Worm (Caenorhabditis elegans) whole organism, late embryonic: ENCODE results near the gene sup-36.
"Not testable (repeated sequence)": the region's sequence is repeated elsewhere in the genome, so short reads cannot be mapped to it uniquely, and the experiment has no call there.

Experiments
- K02D7.2 ChIP-seq: sonication (generic microtip); optimal IDR thresholded peaks from 2 replicates; lab custom pipeline; 2017; ENCODE audit warnings: mild to moderate bottlenecking, missing genetic modification characterization, missing compliant biosample characterization
- T23F11.4 ChIP-seq: fragments of 200-800 bp; sonication (Bioruptor generic); optimal IDR thresholded peaks from 2 replicates; lab custom pipeline; 2018; ENCODE audit warnings: mild to moderate bottlenecking, missing genetic modification characterization, missing compliant biosample characterization
- Y22D7AL.16 ChIP-seq: sonication (generic microtip); optimal IDR thresholded peaks from 2 replicates; lab custom pipeline; 2016; ENCODE audit warnings: missing genetic modification characterization, missing compliant biosample characterization
- ceh-14 ChIP-seq: sonication (generic microtip); optimal IDR thresholded peaks from 2 replicates; lab custom pipeline; 2016; ENCODE audit warnings: missing genotype, missing genetic modification characterization, missing compliant biosample characterization
- ceh-18 ChIP-seq: sonication (generic microtip); optimal IDR thresholded peaks from 2 replicates; lab custom pipeline; 2016; ENCODE audit warnings: missing genetic modification characterization, missing compliant biosample characterization
- ceh-19 ChIP-seq: fragments of 200-800 bp; sonication (Bioruptor generic); optimal IDR thresholded peaks from 2 replicates; lab custom pipeline; 2018; ENCODE audit warnings: mild to moderate bottlenecking, missing genetic modification characterization, missing compliant biosample characterization
- ceh-2 ChIP-seq: sonication (generic microtip); optimal IDR thresholded peaks from 2 replicates; lab custom pipeline; 2016; ENCODE audit warnings: missing genotype, missing genetic modification characterization, missing compliant biosample characterization
- ceh-24 ChIP-seq: sonication (generic microtip); optimal IDR thresholded peaks from 2 replicates; lab custom pipeline; 2016; ENCODE audit warnings: mild to moderate bottlenecking, missing genetic modification characterization, missing compliant biosample characterization
- ceh-34 ChIP-seq: sonication (generic microtip); optimal IDR thresholded peaks from 2 replicates; lab custom pipeline; 2016; ENCODE audit warnings: mild to moderate bottlenecking, missing genetic modification characterization, missing compliant biosample characterization
- ceh-6 ChIP-seq: fragments of 200-800 bp; sonication (Bioruptor generic); optimal IDR thresholded peaks from 2 replicates; lab custom pipeline; 2018; ENCODE audit warnings: mild to moderate bottlenecking, missing genetic modification characterization, missing compliant biosample characterization
- dve-1 ChIP-seq: sonication (generic microtip); optimal IDR thresholded peaks from 2 replicates; lab custom pipeline; 2017; ENCODE audit warnings: antibody characterized with exemption, mild to moderate bottlenecking, missing genetic modification characterization, missing compliant biosample characterization
- ets-4 ChIP-seq: sonication (generic microtip); optimal IDR thresholded peaks from 2 replicates; lab custom pipeline; 2016; ENCODE audit warnings: missing genetic modification characterization, missing compliant biosample characterization
- gmeb-2 ChIP-seq: sonication (generic microtip); optimal IDR thresholded peaks from 2 replicates; lab custom pipeline; 2016; ENCODE audit warnings: missing genetic modification characterization, inconsistent platforms, missing compliant biosample characterization
- hlh-15 ChIP-seq: sonication (generic microtip); optimal IDR thresholded peaks from 2 replicates; lab custom pipeline; 2016; ENCODE audit warnings: missing genetic modification characterization, missing compliant biosample characterization
- hlh-30 ChIP-seq: sonication (generic microtip); optimal IDR thresholded peaks from 2 replicates; lab custom pipeline; 2017; ENCODE audit warnings: antibody characterized with exemption, missing genetic modification characterization, missing compliant biosample characterization; ENCODE audit not compliant: insufficient read depth
- lin-11 ChIP-seq: fragments of 200-800 bp; sonication (Bioruptor generic); optimal IDR thresholded peaks from 2 replicates; lab custom pipeline; 2018; ENCODE audit warnings: mild to moderate bottlenecking, missing genetic modification characterization, missing compliant biosample characterization
- mec-3 ChIP-seq: sonication (generic microtip); optimal IDR thresholded peaks from 2 replicates; lab custom pipeline; 2016; ENCODE audit warnings: borderline replicate concordance, missing genetic modification characterization, missing compliant biosample characterization
- nfya-1 ChIP-seq: sonication (generic microtip); optimal IDR thresholded peaks from 2 replicates; lab custom pipeline; 2017; ENCODE audit warnings: missing genetic modification characterization, mild to moderate bottlenecking, missing compliant biosample characterization, antibody characterized with exemption, moderate library complexity
- nhr-11 ChIP-seq: fragments of 150-350 bp; optimal IDR thresholded peaks from 2 replicates; lab custom pipeline; 2014; ENCODE audit warnings: missing biosample characterization, missing genetic modification characterization
- nhr-232 ChIP-seq: sonication (generic microtip); optimal IDR thresholded peaks from 2 replicates; lab custom pipeline; 2016; ENCODE audit warnings: missing genetic modification characterization, missing compliant biosample characterization
- pag-3 ChIP-seq: sonication (generic microtip); optimal IDR thresholded peaks from 2 replicates; lab custom pipeline; 2016; ENCODE audit warnings: missing compliant biosample characterization, missing genetic modification characterization, borderline replicate concordance
- pat-9 ChIP-seq: fragments of 200-800 bp; sonication (Bioruptor generic); optimal IDR thresholded peaks from 2 replicates; lab custom pipeline; 2018; ENCODE audit warnings: mild to moderate bottlenecking, missing genetic modification characterization, moderate library complexity, missing compliant biosample characterization
- pax-1 ChIP-seq: fragments of 150-350 bp; optimal IDR thresholded peaks from 2 replicates; lab custom pipeline; 2014; ENCODE audit warnings: missing biosample characterization, missing genetic modification characterization
- pha-2 ChIP-seq: sonication (generic microtip); optimal IDR thresholded peaks from 2 replicates; lab custom pipeline; 2017; ENCODE audit warnings: mild to moderate bottlenecking, missing genetic modification characterization, missing compliant biosample characterization
- pha-4 ChIP-seq: fragments of 150-350 bp; optimal IDR thresholded peaks from 2 replicates; lab custom pipeline; 2018; ENCODE audit warnings: missing biosample characterization, missing genetic modification reagents, missing genetic modification characterization
- pqm-1 ChIP-seq: sonication (generic microtip); optimal IDR thresholded peaks from 2 replicates; lab custom pipeline; 2016; ENCODE audit warnings: missing genetic modification characterization, missing compliant biosample characterization
- ref-2 ChIP-seq: sonication (generic microtip); optimal IDR thresholded peaks from 2 replicates; lab custom pipeline; 2016; ENCODE audit warnings: missing genetic modification characterization, missing compliant biosample characterization
- sdc-2 ChIP-seq: sonication (generic microtip); optimal IDR thresholded peaks from 2 replicates; lab custom pipeline; 2016; ENCODE audit warnings: missing genotype, missing genetic modification characterization, missing compliant biosample characterization
- sox-2 ChIP-seq: fragments of 200-800 bp; sonication (Bioruptor generic); IDR thresholded peaks from 2 replicates; pipeline ENCODE4 v1.3.6; 2022; ENCODE audit warnings: missing genetic modification reagents, missing genetic modification characterization, missing compliant biosample characterization
- tbx-2 ChIP-seq: sonication (generic microtip); optimal IDR thresholded peaks from 2 replicates; lab custom pipeline; 2016; ENCODE audit warnings: missing genetic modification characterization, missing compliant biosample characterization
- unc-3 ChIP-seq, 2 experiments: fragments of 200-800 bp in 1 of 2; sonication (Bioruptor generic) in 1 of 2; sonication (generic microtip) in 1 of 2; conservative IDR thresholded peaks in 1 of 2; optimal IDR thresholded peaks in 1 of 2; 2 replicates each; pipeline versions ENCODE4 v1.3.6 to Lab custom; 2016 to 2022; ENCODE audit warnings: missing compliant biosample characterization in 2 of 2, missing genetic modification characterization in 2 of 2, missing genetic modification reagents in 1 of 2

sup-36 gene

DNA sequence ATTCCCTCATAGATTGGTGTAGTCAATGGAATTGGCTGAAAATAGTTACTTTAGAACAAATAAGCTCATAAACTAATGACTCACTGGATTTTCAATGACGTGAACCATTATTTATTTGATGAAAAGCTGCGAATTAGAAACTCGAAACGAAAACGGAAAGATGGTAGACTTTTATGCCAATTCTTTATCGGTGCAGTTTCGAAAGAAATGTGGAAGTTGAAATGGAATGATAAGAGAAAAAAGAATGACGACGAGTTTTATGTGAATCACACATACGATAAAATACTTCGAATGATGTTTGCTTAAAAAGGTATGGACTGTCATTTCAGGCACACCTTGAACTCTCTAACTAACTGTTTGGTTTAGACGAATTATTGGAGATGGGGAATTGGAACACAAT lies 11.4 kb upstream of the sup-36 start, which contains the start of the genes lec-11 and irld-7:
Gene lec-11 (minus strand): TSS at position 126 of the 400 bp plus-strand sequence.
Gene irld-7 (plus strand): TSS at position 332 of the 400 bp plus-strand sequence.
- TF ChIP-seq nhr-11 (tag; lab: Kevin White, UChicago) = no peak

DNA sequence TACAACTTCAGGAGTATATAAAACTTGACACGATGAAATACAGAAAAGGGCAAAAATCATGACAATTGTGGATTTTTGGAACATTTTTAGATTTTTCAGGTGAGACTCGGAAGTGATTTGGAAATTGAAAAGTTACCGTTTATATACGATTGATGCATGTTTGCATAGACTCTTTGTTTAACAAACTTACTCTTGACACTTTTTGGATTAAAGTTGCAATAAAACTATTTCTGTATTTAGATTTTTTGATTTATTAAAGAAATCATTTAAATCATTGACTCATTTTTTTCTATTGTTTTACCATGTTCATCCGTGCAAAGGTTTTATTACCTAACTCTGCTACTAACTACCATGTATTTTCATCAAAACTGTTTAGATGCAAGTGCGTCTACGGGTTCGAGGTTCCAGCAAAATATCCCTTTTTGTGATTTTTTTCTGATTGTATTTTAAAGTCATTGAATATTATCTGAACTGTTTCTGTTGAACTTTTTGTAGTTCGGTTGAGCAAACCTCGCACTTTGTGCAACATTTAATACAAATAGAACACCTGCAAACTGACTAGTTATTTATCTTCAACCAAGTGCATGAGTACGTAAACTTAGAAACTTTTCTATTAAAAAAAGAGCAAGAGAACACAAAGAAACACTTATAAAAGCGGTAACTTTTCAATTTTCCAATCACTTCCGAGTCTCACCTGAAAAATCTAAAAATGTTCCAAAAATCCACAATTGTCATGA lies 10.3 kb upstream of the sup-36 start, which contains the start of the genes nspb-1 and nspb-2:
Gene nspb-1 (minus strand): TSS at position 101 of the 737 bp plus-strand sequence.
Gene nspb-2 (plus strand): TSS at position 687 of the 737 bp plus-strand sequence.
- not testable (repeated sequence) for TF ChIP-seq ceh-34, pat-9, hlh-15 (tag; lab: Kevin White, UChicago)
- TF ChIP-seq, all 69 proteins: peak for 0; not testable (repeated sequence) for 69

DNA sequence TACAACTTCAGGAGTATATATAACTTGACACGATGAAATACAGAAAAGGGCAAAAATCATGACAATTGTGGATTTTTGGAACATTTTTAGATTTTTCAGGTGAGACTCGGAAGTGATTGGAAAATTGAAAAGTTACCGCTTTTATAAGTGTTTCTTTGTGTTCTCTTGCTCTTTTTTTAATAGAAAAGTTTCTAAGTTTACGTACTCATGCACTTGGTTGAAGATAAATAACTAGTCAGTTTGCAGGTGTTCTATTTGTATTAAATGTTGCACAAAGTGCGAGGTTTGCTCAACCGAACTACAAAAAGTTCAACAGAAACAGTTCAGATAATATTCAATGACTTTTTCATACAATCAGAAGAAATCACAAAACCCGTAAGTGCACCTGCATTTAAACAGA lies 6.6 kb upstream of the sup-36 start, which contains the start of gene nspb-3:
Gene nspb-3 (minus strand): TSS at position 101 of the 400 bp plus-strand sequence.
- TF ChIP-seq ceh-19 (GFP tag; lab: Kevin White, UChicago); ref-2 (tag; lab: Kevin White, UChicago); nhr-232: not testable (repeated sequence)

DNA sequence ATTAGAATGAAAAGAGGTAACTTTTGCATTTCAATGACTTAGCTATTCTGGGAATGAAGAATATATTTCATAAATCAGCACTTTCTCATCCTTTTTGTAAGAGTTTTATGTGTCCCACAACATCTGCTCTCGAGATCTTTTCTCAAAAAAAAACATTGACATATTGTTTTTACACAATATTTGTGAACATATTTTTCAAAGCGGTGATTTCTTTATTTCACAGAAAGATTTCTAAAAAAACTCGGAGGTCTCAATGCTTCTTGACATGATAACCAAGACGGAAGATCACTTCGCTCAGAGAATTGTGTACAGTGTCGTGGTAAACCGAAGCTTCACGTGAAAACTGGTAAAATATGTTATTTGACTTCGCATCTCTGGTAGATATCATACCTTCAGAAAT lies 5.6 kb upstream of the sup-36 start, which contains the start of gene F38A5.22:
Gene F38A5.22 (minus strand): TSS at position 29 of the 400 bp plus-strand sequence.
- TF ChIP-seq pag-3 (tag; lab: Kevin White, UChicago) (no peak), hlh-30 (no peak), mec-3 (tag; lab: Kevin White, UChicago) (no peak), ceh-6 (GFP tag; lab: Kevin White, UChicago) (no peak), pha-2 (tag; lab: Kevin White, UChicago) (no peak), ceh-18 (no peak), nhr-232 (no peak), pax-1 (no peak), tbx-2 (no peak), ceh-14 (tag; lab: Kevin White, UChicago) (no peak), sdc-2 (no peak)

DNA sequence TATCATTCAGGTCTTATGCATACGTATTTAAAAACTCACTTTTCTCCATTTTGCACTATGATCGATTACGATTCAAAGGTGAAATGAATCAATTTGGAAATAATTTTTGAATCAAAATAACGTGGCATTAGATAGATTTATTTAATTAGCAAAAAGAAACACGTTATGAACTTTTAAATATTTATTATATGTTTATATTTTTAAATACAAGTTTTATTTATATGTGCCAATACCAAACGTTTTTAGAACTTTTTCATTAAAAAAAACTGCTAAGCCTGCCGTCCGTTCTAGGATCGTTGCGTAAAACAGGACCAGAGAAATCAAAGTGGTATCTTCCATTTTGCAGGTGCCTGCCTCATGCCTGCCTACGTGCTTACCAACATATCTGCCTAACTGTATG lies 4.2 kb upstream of the sup-36 start, which contains the start of gene F38A5.6:
Gene F38A5.6 (minus strand): TSS at position 101 of the 400 bp plus-strand sequence.
- TF ChIP-seq ceh-2 (tag; lab: Kevin White, UChicago) (no peak), K02D7.2 (tag; lab: Kevin White, UChicago) (no peak), Y22D7AL.16 (tag; lab: Kevin White, UChicago) (no peak), gmeb-2 (no peak), lin-11 (tag; lab: Kevin White, UChicago) (no peak), sox-2 (GFP tag; lab: Robert Waterston, UW) (no peak), unc-3 (GFP tag; conservative IDR thresholded peaks at IDR 0.05; lab: Robert Waterston, UW) (no peak), unc-3 (tag; optimal IDR thresholded peaks at IDR 0.05; lab: Kevin White, UChicago) (no peak), ceh-24 (tag; lab: Kevin White, UChicago) (no peak), nhr-232 (no peak), T23F11.4 (no peak), pha-4 (tag; lab: Kevin White, UChicago) (no peak), ets-4 (tag; lab: Kevin White, UChicago) (no peak), sdc-2 (no peak), nfya-1 (tag; lab: Kevin White, UChicago) (no peak), pqm-1 (tag; lab: Kevin White, UChicago) (no peak), tbx-2 (no peak), hlh-15 (tag; lab: Kevin White, UChicago) (no peak), dve-1 (tag; lab: Kevin White, UChicago) (no peak)
